Fruit fly (Drosophila melanogaster): ENCODE measurements around the gene CG15728.

The CG15728 gene

DNA sequence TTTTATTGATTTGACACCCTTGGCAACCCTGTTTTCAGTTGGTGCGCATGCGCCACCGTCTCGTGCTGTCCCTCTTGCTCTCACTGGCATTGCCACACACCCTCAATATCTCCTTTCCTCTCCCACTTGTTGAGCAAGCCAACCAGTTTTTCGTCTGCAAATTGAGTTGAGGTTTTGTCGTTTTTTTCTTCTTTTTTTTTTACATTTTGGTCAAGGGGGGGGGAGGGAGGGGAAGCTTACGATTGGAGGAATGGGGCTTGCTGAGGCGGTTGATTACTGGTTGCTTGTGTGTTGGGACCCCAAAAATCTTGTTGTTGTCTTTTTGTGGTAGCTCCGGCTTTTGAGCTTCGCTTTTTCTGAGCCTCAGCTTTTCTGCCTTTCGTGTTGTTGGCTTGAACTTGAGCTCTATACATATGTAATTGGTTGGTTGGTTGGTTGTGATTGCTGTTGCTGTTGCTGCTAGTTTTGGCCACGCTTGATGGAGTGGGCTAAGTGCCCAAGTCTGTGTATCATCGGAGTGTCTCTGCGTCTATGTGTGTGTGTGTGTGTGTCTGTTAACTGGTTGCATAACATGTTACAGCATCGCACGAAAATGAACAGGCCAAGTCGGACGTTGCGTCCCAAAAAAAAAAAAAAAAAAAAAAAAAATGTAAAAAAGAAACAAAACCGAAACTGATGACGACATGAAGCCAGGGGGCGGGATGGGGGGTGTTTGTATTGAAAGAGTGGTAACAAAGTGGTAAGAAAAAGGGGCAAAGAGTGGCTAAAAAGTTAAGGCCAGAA, 52.7 kb downstream of the CG15728 start (continued):
- peak; percentile 58 for TF ChIP-seq CrebA (GFP tag; optimal IDR thresholded peaks at IDR 0.05; ENCODE audit: borderline replicate concordance)
